Fruit fly (Drosophila melanogaster): ENCODE measurements around the gene fw.

DNA sequence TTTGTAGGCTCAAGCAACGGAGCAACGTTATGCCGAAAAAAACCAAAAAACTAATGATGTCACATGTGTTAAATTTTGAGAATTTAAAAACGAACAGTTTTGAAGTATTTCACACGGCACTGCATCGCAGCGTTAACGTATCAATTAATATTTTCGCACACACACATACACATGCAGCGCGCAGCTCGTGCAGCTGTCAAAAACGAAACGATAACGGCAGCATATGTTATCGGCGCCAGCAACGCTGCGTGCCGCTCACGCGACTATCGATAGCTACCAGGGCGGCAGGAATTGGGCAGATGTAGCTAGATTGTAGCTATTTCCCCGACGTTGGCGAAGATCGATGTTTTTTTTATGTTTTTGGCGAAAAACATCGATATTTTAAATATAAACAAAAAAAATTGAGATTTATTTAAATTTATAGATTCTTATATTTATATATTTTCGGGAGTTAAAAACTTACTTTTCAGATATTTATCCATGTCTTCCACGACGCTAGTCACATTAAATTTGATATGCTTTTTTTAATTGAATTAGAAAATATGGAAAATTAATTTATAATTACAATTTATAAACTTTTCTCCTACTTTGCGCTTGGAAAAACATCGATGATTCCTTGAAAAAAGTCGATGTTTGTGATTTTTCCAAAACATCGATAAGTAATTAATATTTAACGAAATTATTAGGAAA, 25.3 kb upstream of the fw start, which contains the start of gene Usp7:
- no peak for TF ChIP-seq EcR (GFP tag; optimal IDR thresholded peaks at IDR 0.05)
- no peak for TF ChIP-seq Dll (optimal IDR thresholded peaks at IDR 0.05)
- no peak for TF ChIP-seq usp (GFP tag; optimal IDR thresholded peaks at IDR 0.05)
- TF ChIP-seq pan (optimal IDR thresholded peaks at IDR 0.05): no peak
- TF ChIP-seq CG8478 (optimal IDR thresholded peaks at IDR 0.05): no peak
